Worm (Caenorhabditis elegans): ENCODE results near the gene nkcc-1.

The nkcc-1 gene

DNA sequence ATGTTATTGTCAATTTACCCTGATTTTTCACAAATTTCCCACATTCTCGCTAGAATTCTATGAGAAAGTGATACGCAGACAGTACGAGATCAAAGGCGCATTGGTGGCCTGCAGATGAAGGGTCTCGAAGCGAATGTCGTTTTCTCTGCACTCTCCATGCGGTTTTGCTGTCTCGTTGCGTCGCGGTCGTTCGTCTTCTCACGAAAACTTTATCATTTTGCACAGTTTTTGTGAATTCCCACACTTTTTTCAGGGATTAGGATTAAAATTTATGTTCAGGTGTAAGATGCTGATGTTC lies 52.9 kb downstream of the nkcc-1 start (continued):
- TF ChIP-seq sma-9 (GFP tag; optimal IDR thresholded peaks at IDR 0.05) (peak; percentile 69), sma-9 (tag; optimal IDR thresholded peaks at IDR 0.05) (no peak), unc-39 (tag; optimal IDR thresholded peaks at IDR 0.05) (no peak), ceh-16 (tag; optimal IDR thresholded peaks at IDR 0.05) (no peak), mbf-1 (tag; optimal IDR thresholded peaks at IDR 0.05) (no peak), snpc-4 (tag; optimal IDR thresholded peaks at IDR 0.05) (peak; percentile 39), crh-2 (tag; optimal IDR thresholded peaks at IDR 0.05) (peak; percentile 87), aly-2 (tag; optimal IDR thresholded peaks at IDR 0.05) (no peak), elt-1 (tag; optimal IDR thresholded peaks at IDR 0.05) (no peak), nhr-25 (tag; optimal IDR thresholded peaks at IDR 0.05) (peak; percentile 84)

ce11 chrIV:14070185-14070991 lies 53.5 kb downstream of the nkcc-1 start:
- TF ChIP-seq C34F6.9 (tag; optimal IDR thresholded peaks at IDR 0.05) (peak; percentile 42), unc-55 (GFP tag; optimal IDR thresholded peaks at IDR 0.05) (peak; percentile 44), aly-2 (tag; optimal IDR thresholded peaks at IDR 0.05) (no peak), F13H6.1 (tag; optimal IDR thresholded peaks at IDR 0.05) (no peak), dmd-4 (tag; optimal IDR thresholded peaks at IDR 0.05) (no peak), lin-13 (GFP tag; optimal IDR thresholded peaks at IDR 0.05) (peak; percentile 41), gmeb-1 (tag; optimal IDR thresholded peaks at IDR 0.05) (peak; percentile 38), lsy-2 (tag; optimal IDR thresholded peaks at IDR 0.05) (peak; percentile 14 to 20), nhr-21 (tag; optimal IDR thresholded peaks at IDR 0.05) (no peak)

DNA sequence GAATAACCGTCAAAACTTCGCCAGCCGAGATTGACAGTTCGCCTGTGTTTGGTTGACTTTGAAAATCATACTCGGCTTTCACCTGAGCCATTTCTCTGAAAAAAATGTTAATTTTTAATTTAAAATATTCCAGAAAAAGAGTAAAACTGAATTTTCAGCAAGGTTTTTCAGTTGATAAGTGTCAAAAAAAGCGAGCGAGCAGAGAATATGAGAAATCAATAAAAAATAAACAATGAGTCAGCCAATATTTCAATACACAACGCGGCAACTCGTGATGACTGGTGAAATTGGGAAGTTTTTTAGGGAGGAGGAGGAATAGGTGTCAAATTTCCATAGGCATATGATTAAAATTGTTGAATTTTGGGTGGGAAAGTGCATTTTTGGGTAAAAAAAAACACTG lies 54.1 kb downstream of the nkcc-1 start, which contains the start of gene lst-4:
TSS of gene lst-4 (minus strand) at position 101 of the 400 bp plus-strand sequence.
- no peak for TF ChIP-seq sma-9 (GFP tag; optimal IDR thresholded peaks at IDR 0.05)
- no peak for TF ChIP-seq sma-9 (tag; optimal IDR thresholded peaks at IDR 0.05)
- TF ChIP-seq unc-62 (GFP tag; optimal IDR thresholded peaks at IDR 0.05): no peak
- no peak for TF ChIP-seq mab-5 (tag; optimal IDR thresholded peaks at IDR 0.05)
- no peak for TF ChIP-seq nhr-21 (tag; optimal IDR thresholded peaks at IDR 0.05)
- TF ChIP-seq nhr-10 (tag; optimal IDR thresholded peaks at IDR 0.05): no peak
- no peak for TF ChIP-seq peb-1 (tag; optimal IDR thresholded peaks at IDR 0.05)
- TF ChIP-seq ceh-16 (tag; optimal IDR thresholded peaks at IDR 0.05): no peak
- TF ChIP-seq nhr-25 (tag; optimal IDR thresholded peaks at IDR 0.05): no peak
- TF ChIP-seq nhr-6 (tag; optimal IDR thresholded peaks at IDR 0.05): no peak
- no peak for TF ChIP-seq blmp-1 (tag; optimal IDR thresholded peaks at IDR 0.05; ENCODE audit: insufficient read depth)
- TF ChIP-seq ztf-1 (GFP tag; conservative IDR thresholded peaks at IDR 0.05): no peak
- TF ChIP-seq nhr-12 (tag; optimal IDR thresholded peaks at IDR 0.05): no peak
- no peak for TF ChIP-seq crh-2 (tag; optimal IDR thresholded peaks at IDR 0.05)
- TF ChIP-seq sma-3 (GFP tag; optimal IDR thresholded peaks at IDR 0.05): no peak
- TF ChIP-seq elt-1 (tag; optimal IDR thresholded peaks at IDR 0.05): no peak
- no peak for TF ChIP-seq fos-1 (tag; optimal IDR thresholded peaks at IDR 0.05)
- no peak for TF ChIP-seq alr-1 (tag; optimal IDR thresholded peaks at IDR 0.05)
- TF ChIP-seq sem-4 (tag; optimal IDR thresholded peaks at IDR 0.05): no peak
- no peak for TF ChIP-seq nhr-11 (tag; optimal IDR thresholded peaks at IDR 0.05)

DNA sequence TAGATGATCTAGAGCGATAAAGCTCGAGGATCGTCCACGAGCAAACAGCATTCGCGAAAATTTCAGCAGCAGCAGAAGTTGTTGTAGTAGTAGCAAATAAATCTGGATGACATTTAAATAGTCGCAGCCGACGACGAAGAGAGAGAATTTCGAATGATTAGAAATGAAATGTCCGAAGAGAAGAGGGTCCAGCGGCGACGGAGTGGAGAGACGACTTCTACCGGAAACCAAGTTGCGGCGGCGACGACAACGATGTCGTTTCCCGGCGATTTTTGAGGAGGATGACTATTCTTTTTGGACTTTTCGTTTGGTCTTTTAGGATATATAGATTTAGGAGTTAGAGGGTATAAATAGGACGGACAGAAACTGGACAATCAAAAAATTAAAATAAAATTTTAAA lies 57.5 kb downstream of the nkcc-1 start:
- TF ChIP-seq dmd-4 (tag; optimal IDR thresholded peaks at IDR 0.05): no peak
- no peak for TF ChIP-seq blmp-1 (tag; optimal IDR thresholded peaks at IDR 0.05; ENCODE audit: insufficient read depth)
- no peak for TF ChIP-seq ZK546.5 (tag; optimal IDR thresholded peaks at IDR 0.05)
- no peak for TF ChIP-seq nhr-12 (tag; optimal IDR thresholded peaks at IDR 0.05)
- TF ChIP-seq unc-62 (GFP tag; optimal IDR thresholded peaks at IDR 0.05): no peak
- TF ChIP-seq skn-1 (tag; optimal IDR thresholded peaks at IDR 0.05): no peak
- TF ChIP-seq snpc-4 (tag; optimal IDR thresholded peaks at IDR 0.05): no peak
- no peak for TF ChIP-seq nhr-23 (tag; optimal IDR thresholded peaks at IDR 0.05)
- no peak for TF ChIP-seq sem-4 (tag; optimal IDR thresholded peaks at IDR 0.05)
- no peak for TF ChIP-seq sma-3 (GFP tag; optimal IDR thresholded peaks at IDR 0.05)
- TF ChIP-seq nhr-25 (tag; optimal IDR thresholded peaks at IDR 0.05): no peak
- TF ChIP-seq sma-9 (GFP tag; optimal IDR thresholded peaks at IDR 0.05): no peak
- TF ChIP-seq sma-9 (tag; optimal IDR thresholded peaks at IDR 0.05): no peak
- no peak for TF ChIP-seq nhr-11 (tag; optimal IDR thresholded peaks at IDR 0.05)
- TF ChIP-seq nhr-129 (tag; optimal IDR thresholded peaks at IDR 0.05): no peak
- TF ChIP-seq ceh-82 (tag; optimal IDR thresholded peaks at IDR 0.05): no peak
- TF ChIP-seq ztf-11 (tag; optimal IDR thresholded peaks at IDR 0.05): no peak
- TF ChIP-seq egl-27 (tag; optimal IDR thresholded peaks at IDR 0.05): no peak
- TF ChIP-seq F13H6.1 (tag; optimal IDR thresholded peaks at IDR 0.05): no peak
- no peak for TF ChIP-seq crh-2 (tag; optimal IDR thresholded peaks at IDR 0.05)
